Worm (Caenorhabditis elegans) whole organism, L4/young adult: ENCODE measurements around the gene Y17G9B.8.

Experiments
- W03F9.2 ChIP-seq: fragments of 150-350 bp; optimal IDR thresholded peaks from 2 replicates; lab custom pipeline; 2014; ENCODE audit warnings: missing biosample characterization, missing genetic modification characterization
- dao-5 ChIP-seq: sonication (generic microtip); optimal IDR thresholded peaks from 2 replicates; lab custom pipeline; 2016; ENCODE audit warnings: missing genotype, missing genetic modification characterization, moderate library complexity, missing compliant biosample characterization
- him-1 ChIP-seq: sonication (generic microtip); optimal IDR thresholded peaks from 2 replicates; lab custom pipeline; 2016; ENCODE audit warnings: missing genotype, missing genetic modification reagents, missing genetic modification characterization, missing compliant biosample characterization

ce11 chrIV:4747553-4747952 is 11.1 kb downstream of the Y17G9B.8 start, which contains the start of gene tctn-1:
- TF ChIP-seq him-1 (tag; lab: Kevin White, UChicago) (no peak), W03F9.2 (tag; lab: Kevin White, UChicago) (no peak), dao-5 (no peak)
